Fruit fly (Drosophila melanogaster) whole organism, embryonic: ENCODE data around the gene Snx21.

ENCODE experiments used
- Atf6 ChIP-seq: fragments of 200-800 bp; sonication (Bioruptor generic); IDR thresholded peaks from 2 replicates; pipeline ENCODE4 v1.3.6; 2022; ENCODE audit warnings: missing biosample characterization, missing genetic modification characterization
- CG14050 ChIP-seq: fragments of 200-800 bp; sonication (Bioruptor generic); IDR thresholded peaks from 3 replicates; pipeline ENCODE4 v1.3.6; 2022; ENCODE audit warnings: missing biosample characterization, missing genetic modification characterization
- CG15696 ChIP-seq: fragments of 200-800 bp; sonication (Bioruptor generic); optimal IDR thresholded peaks from 2 replicates; lab custom pipeline; 2019; ENCODE audit warnings: missing biosample characterization, mild to moderate bottlenecking, missing genetic modification characterization, moderate library complexity
- CG1647 ChIP-seq: fragments of 200-800 bp; sonication (Bioruptor generic); optimal IDR thresholded peaks from 3 replicates; lab custom pipeline; 2016; ENCODE audit warnings: missing biosample characterization, missing genetic modification characterization
- CG1832 ChIP-seq: fragments of 200-800 bp; sonication (Bioruptor generic); optimal IDR thresholded peaks from 2 replicates; lab custom pipeline; 2017; ENCODE audit warnings: missing biosample characterization, mild to moderate bottlenecking, missing genetic modification characterization, inconsistent platforms
- CG18476 ChIP-seq: fragments of 200-800 bp; sonication (Bioruptor generic); optimal IDR thresholded peaks from 2 replicates; lab custom pipeline; 2016; ENCODE audit warnings: missing biosample characterization, mild to moderate bottlenecking, missing genetic modification characterization
- CG2712 ChIP-seq: fragments of 200-800 bp; optimal IDR thresholded peaks from 3 replicates; lab custom pipeline; 2019; ENCODE audit warnings: missing biosample characterization, mild to moderate bottlenecking, missing genetic modification characterization, moderate library complexity
- CG3726 ChIP-seq: fragments of 200-800 bp; sonication (Bioruptor generic); IDR thresholded peaks from 3 replicates; pipeline ENCODE4, ENCODE4 v1.3.6; 2022; ENCODE audit warnings: missing biosample characterization, missing genetic modification characterization
- CG7271 ChIP-seq: fragments of 200-800 bp; sonication (Bioruptor generic); optimal IDR thresholded peaks from 2 replicates; lab custom pipeline; 2018; ENCODE audit warnings: missing biosample characterization, mild to moderate bottlenecking, missing genetic modification characterization, moderate library complexity
- CG8089 ChIP-seq: fragments of 200-800 bp; sonication (Bioruptor generic); optimal IDR thresholded peaks from 3 replicates; lab custom pipeline; 2016; ENCODE audit warnings: missing biosample characterization, missing genetic modification characterization
- CG8290 ChIP-seq, 3 experiments: fragments of 200-800 bp; sonication (Bioruptor generic); optimal IDR thresholded peaks; 2 replicates each; lab custom pipeline; 2016 to 2019; ENCODE audit warnings: missing biosample characterization in 3 of 3, missing genetic modification characterization in 3 of 3, mild to moderate bottlenecking in 2 of 3, moderate library complexity in 1 of 3
- CG8359 ChIP-seq: fragments of 200-800 bp; sonication (Bioruptor generic); optimal IDR thresholded peaks from 2 replicates; lab custom pipeline; 2017; ENCODE audit warnings: missing biosample characterization, mild to moderate bottlenecking, missing genetic modification characterization, borderline replicate concordance
- D ChIP-seq, 2 experiments: fragments of 200-800 bp in 1 of 2; fragments of >200 bp in 1 of 2; sonication (Bioruptor generic) in 1 of 2; optimal IDR thresholded peaks; 2 replicates in 1 of 2; 3 replicates in 1 of 2; lab custom pipeline; 2017; ENCODE audit warnings: mild to moderate bottlenecking in 1 of 2, missing biosample characterization in 1 of 2, missing genetic modification characterization in 1 of 2, missing genetic modification reagents in 1 of 2
- D19A ChIP-seq: fragments of 200-800 bp; optimal IDR thresholded peaks from 3 replicates; lab custom pipeline; 2019; ENCODE audit warnings: missing biosample characterization, mild to moderate bottlenecking, missing genetic modification characterization, moderate library complexity
- Dad ChIP-seq: fragments of 200-800 bp; sonication (Bioruptor generic); optimal IDR thresholded peaks from 3 replicates; lab custom pipeline; 2016; ENCODE audit warnings: missing biosample characterization, missing genetic modification characterization
- Dbx ChIP-seq: fragments of 200-800 bp; sonication (Bioruptor generic); IDR thresholded peaks from 3 replicates; pipeline ENCODE4 v1.3.6; 2022; ENCODE audit warnings: missing biosample characterization, missing genetic modification characterization
- Dip2 ChIP-seq: fragments of 200-800 bp; sonication (Bioruptor generic); IDR thresholded peaks from 2 replicates; pipeline ENCODE4 v1.3.6; 2022; ENCODE audit warnings: missing biosample characterization, missing genetic modification characterization
- Doc2 ChIP-seq: fragments of 200-800 bp; sonication (Bioruptor generic); IDR thresholded peaks from 2 replicates; pipeline ENCODE4 v1.3.6; 2022; ENCODE audit warnings: missing biosample characterization, missing genetic modification characterization
- Gug ChIP-seq: fragments of 200-800 bp; sonication (Bioruptor generic); IDR thresholded peaks from 4 replicates; pipeline ENCODE4 v1.3.6; 2022; ENCODE audit warnings: missing biosample characterization, missing genetic modification characterization
- HHEX ChIP-seq: fragments of 200-800 bp; sonication (Bioruptor generic); optimal IDR thresholded peaks from 3 replicates; lab custom pipeline; 2017; ENCODE audit warnings: missing biosample characterization, mild to moderate bottlenecking, missing genetic modification characterization, missing genetic modification reagents
- Meics ChIP-seq: fragments of 200-800 bp; sonication (Bioruptor generic); optimal IDR thresholded peaks from 2 replicates; lab custom pipeline; 2017; ENCODE audit warnings: missing biosample characterization, mild to moderate bottlenecking, missing genetic modification characterization
- Oli ChIP-seq: fragments of 200-800 bp; sonication (Bioruptor generic); optimal IDR thresholded peaks from 2 replicates; lab custom pipeline; 2018; ENCODE audit warnings: missing biosample characterization, mild to moderate bottlenecking, missing genetic modification characterization, moderate library complexity
- Side ChIP-seq: fragments of 200-800 bp; sonication (Bioruptor generic); optimal IDR thresholded peaks from 2 replicates; lab custom pipeline; 2016; ENCODE audit warnings: missing biosample characterization, missing genetic modification characterization
- Spps ChIP-seq: fragments of 200-800 bp; sonication (Bioruptor generic); optimal IDR thresholded peaks from 2 replicates; lab custom pipeline; 2018; ENCODE audit warnings: missing biosample characterization, mild to moderate bottlenecking, missing genetic modification characterization
- Sry-β ChIP-seq: fragments of 200-800 bp; sonication (Bioruptor generic); optimal IDR thresholded peaks from 2 replicates; lab custom pipeline; 2018; ENCODE audit warnings: missing biosample characterization, mild to moderate bottlenecking, missing genetic modification characterization, moderate library complexity
- ac ChIP-seq: fragments of 200-800 bp; sonication (Bioruptor generic); optimal IDR thresholded peaks from 3 replicates; lab custom pipeline; 2017; ENCODE audit warnings: missing biosample characterization, mild to moderate bottlenecking, missing genetic modification characterization
- al ChIP-seq: fragments of 200-800 bp; sonication (Bioruptor generic); IDR thresholded peaks from 2 replicates; pipeline ENCODE4 v1.3.6; 2022; ENCODE audit warnings: missing biosample characterization, missing genetic modification characterization
- ase ChIP-seq: fragments of 200-800 bp; sonication (Bioruptor generic); IDR thresholded peaks from 3 replicates; pipeline ENCODE4 v1.3.6; 2022; ENCODE audit warnings: missing biosample characterization, missing genetic modification characterization
- ato ChIP-seq: fragments of 200-800 bp; sonication (Bioruptor generic); IDR thresholded peaks from 2 replicates; pipeline ENCODE4 v1.3.6; 2022; ENCODE audit warnings: missing biosample characterization, missing genetic modification characterization; ENCODE audit not compliant: partially characterized antibody
- bab2 ChIP-seq: fragments of 200-800 bp; sonication (Bioruptor generic); optimal IDR thresholded peaks from 2 replicates; lab custom pipeline; 2016; ENCODE audit warnings: missing biosample characterization, missing genetic modification characterization
- cato ChIP-seq: fragments of 200-800 bp; sonication (Bioruptor generic); optimal IDR thresholded peaks from 2 replicates; lab custom pipeline; 2016; ENCODE audit warnings: missing biosample characterization, missing genetic modification characterization, borderline replicate concordance
- chinmo ChIP-seq: fragments of 200-800 bp; sonication (Bioruptor generic); IDR thresholded peaks from 4 replicates; pipeline ENCODE4 v1.3.6; 2022; ENCODE audit warnings: missing biosample characterization, missing genetic modification characterization; ENCODE audit not compliant: partially characterized antibody
- crc ChIP-seq: fragments of 200-800 bp; sonication (Bioruptor generic); optimal IDR thresholded peaks from 2 replicates; lab custom pipeline; 2016; ENCODE audit warnings: missing biosample characterization, missing genetic modification characterization
- da ChIP-seq: fragments of 200-800 bp; sonication (Bioruptor generic); optimal IDR thresholded peaks from 2 replicates; lab custom pipeline; 2016; ENCODE audit warnings: missing biosample characterization, missing genetic modification characterization
- dmrt11E ChIP-seq: fragments of 200-800 bp; sonication (Bioruptor generic); optimal IDR thresholded peaks from 3 replicates; lab custom pipeline; 2018; ENCODE audit warnings: missing biosample characterization, mild to moderate bottlenecking, missing genetic modification characterization, moderate library complexity
- gem ChIP-seq: fragments of 200-800 bp; sonication (Bioruptor generic); optimal IDR thresholded peaks from 2 replicates; lab custom pipeline; 2019; ENCODE audit warnings: missing biosample characterization, mild to moderate bottlenecking, missing genetic modification characterization, moderate library complexity
- grau ChIP-seq: fragments of 200-800 bp; optimal IDR thresholded peaks from 3 replicates; lab custom pipeline; 2019; ENCODE audit warnings: missing biosample characterization, mild to moderate bottlenecking, missing genetic modification characterization, moderate library complexity
- gsb-n ChIP-seq: fragments of 200-800 bp; sonication (Bioruptor generic); optimal IDR thresholded peaks from 3 replicates; lab custom pipeline; 2018; ENCODE audit warnings: missing biosample characterization, mild to moderate bottlenecking, missing genetic modification characterization
- ind ChIP-seq: fragments of 200-800 bp; sonication (Bioruptor generic); optimal IDR thresholded peaks from 3 replicates; lab custom pipeline; 2016; ENCODE audit warnings: missing biosample characterization, missing genetic modification characterization
- inv ChIP-seq: fragments of 200-800 bp; sonication (Bioruptor generic); IDR thresholded peaks from 2 replicates; pipeline ENCODE4 v1.3.6; 2022; ENCODE audit warnings: missing biosample characterization, missing genetic modification characterization; ENCODE audit not compliant: partially characterized antibody
- knrl ChIP-seq: fragments of 200-800 bp; sonication (Bioruptor generic); IDR thresholded peaks from 3 replicates; pipeline ENCODE4 v1.3.6; 2022; ENCODE audit warnings: missing biosample characterization, missing genetic modification characterization; ENCODE audit not compliant: partially characterized antibody
- repo ChIP-seq: fragments of 200-800 bp; sonication (Bioruptor generic); optimal IDR thresholded peaks from 2 replicates; lab custom pipeline; 2016; ENCODE audit warnings: missing biosample characterization, missing genetic modification characterization
- sens-2 ChIP-seq: fragments of 200-800 bp; sonication (Bioruptor generic); IDR thresholded peaks from 2 replicates; pipeline ENCODE4 v1.3.6; 2022; ENCODE audit warnings: missing biosample characterization, missing genetic modification characterization
- so ChIP-seq: fragments of 200-800 bp; sonication (Bioruptor generic); IDR thresholded peaks from 3 replicates; pipeline ENCODE4 v1.3.6; 2022; ENCODE audit warnings: missing biosample characterization, missing genetic modification characterization
- tap ChIP-seq: fragments of 200-800 bp; optimal IDR thresholded peaks from 3 replicates; lab custom pipeline; 2019; ENCODE audit warnings: missing biosample characterization, mild to moderate bottlenecking, missing genetic modification characterization, moderate library complexity
- toy ChIP-seq: fragments of 200-800 bp; sonication (Bioruptor generic); IDR thresholded peaks from 2 replicates; pipeline ENCODE4 v1.3.6; 2022; ENCODE audit warnings: missing biosample characterization, missing genetic modification characterization
- unc-4 ChIP-seq: fragments of 200-800 bp; sonication (Bioruptor generic); IDR thresholded peaks from 2 replicates; pipeline ENCODE4 v1.3.6; 2022; ENCODE audit warnings: missing biosample characterization, missing genetic modification characterization; ENCODE audit not compliant: partially characterized antibody
- zen ChIP-seq: fragments of 200-800 bp; sonication (Bioruptor generic); optimal IDR thresholded peaks from 3 replicates; lab custom pipeline; 2018; ENCODE audit warnings: missing biosample characterization, mild to moderate bottlenecking, missing genetic modification characterization, moderate library complexity

Snx21 gene

DNA sequence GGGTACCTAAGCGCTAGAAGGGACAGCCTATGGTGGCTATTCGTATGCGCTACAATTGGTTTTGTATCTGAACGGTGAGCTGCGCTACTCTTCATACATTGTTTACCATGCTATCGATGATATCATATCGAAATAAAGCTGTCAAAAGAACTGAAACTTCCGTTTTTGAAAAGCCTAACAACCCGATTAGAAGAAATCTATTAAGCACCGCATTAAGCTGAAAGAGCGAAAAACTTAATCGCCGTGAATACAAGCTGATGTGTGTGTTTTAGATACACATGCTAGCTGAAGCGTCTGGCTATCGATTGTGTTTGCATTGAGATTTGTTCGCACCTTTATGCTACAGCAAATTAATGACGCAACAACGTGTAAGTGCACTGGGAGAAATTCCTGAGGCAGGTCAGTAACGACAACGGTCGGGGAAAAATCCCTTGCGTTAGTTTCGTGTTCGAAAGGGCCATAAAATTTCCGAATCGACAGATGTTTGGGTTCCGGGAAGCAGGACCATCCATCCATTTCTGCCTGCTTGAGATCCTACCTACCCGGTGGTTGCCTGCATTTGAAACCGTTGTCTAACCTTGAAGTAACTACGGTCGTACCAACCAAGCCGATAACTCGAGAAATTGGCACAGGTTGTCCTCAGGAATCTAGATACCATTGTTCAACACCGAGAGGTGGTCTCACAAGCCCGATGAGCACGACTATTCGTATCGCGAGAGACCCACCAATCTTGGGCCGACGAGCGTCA lies 15.0 kb downstream of the Snx21 start (continued):
- TF ChIP-seq zen (tag; lab: Kevin White, UChicago) (peak; percentile 75), CG8089 (peak; percentile 73), repo (GFP tag; lab: Kevin White, UChicago) (peak; percentile 60), Side (GFP tag; lab: Kevin White, UChicago) (peak; percentile 85), ac (GFP tag; lab: Kevin White, UChicago) (peak; percentile 31), bab2 (GFP tag; lab: Kevin White, UChicago) (peak; percentile 82), HHEX (peak; percentile 86), CG7271 (tag; lab: Kevin White, UChicago) (no peak), unc-4 (GFP tag; lab: Robert Waterston, UW) (no peak), dmrt11E (tag; lab: Kevin White, UChicago) (peak; percentile 57), inv (GFP tag; lab: Robert Waterston, UW) (no peak), cato (GFP tag; lab: Kevin White, UChicago) (no peak), CG1647 (peak; percentile 77), Doc2 (no peak), Gug (GFP tag; lab: Robert Waterston, UW) (peak; percentile 88), gem (tag; lab: Kevin White, UChicago) (peak; percentile 88), CG8359 (peak; percentile 41), CG1832 (GFP tag; lab: Kevin White, UChicago) (no peak), Oli (tag; lab: Kevin White, UChicago) (peak; percentile 78), crc (GFP tag; lab: Kevin White, UChicago) (peak; percentile 83), ind (GFP tag; lab: Kevin White, UChicago) (peak; percentile 89), Dbx (GFP tag; lab: Robert Waterston, UW) (no peak), Sry-β (no peak), grau (tag; lab: Kevin White, UChicago) (peak; percentile 86), CG8290 (GFP tag; optimal IDR thresholded peaks at IDR 0.05; lab: Kevin White, UChicago) (peak; percentile 32), CG8290 (tag; optimal IDR thresholded peaks at IDR 0.05; lab: Kevin White, UChicago) (peak in 1 of 2 experiments; percentile 94), Meics (peak; percentile 88), D19A (tag; lab: Kevin White, UChicago) (peak; percentile 93), CG18476 (GFP tag; lab: Kevin White, UChicago) (peak; percentile 48), sens-2 (no peak), gsb-n (tag; lab: Kevin White, UChicago) (peak; percentile 73), Spps (peak; percentile 45), chinmo (GFP tag; lab: Robert Waterston, UW) (no peak), al (GFP tag; lab: Robert Waterston, UW) (no peak), ato (GFP tag; lab: Robert Waterston, UW) (no peak), CG15696 (tag; lab: Kevin White, UChicago) (peak; percentile 51), so (GFP tag; lab: Robert Waterston, UW) (no peak), toy (GFP tag; lab: Robert Waterston, UW) (no peak), CG3726 (GFP tag; lab: Robert Waterston, UW) (no peak), Atf6 (GFP tag; lab: Robert Waterston, UW) (no peak), CG2712 (tag; lab: Kevin White, UChicago) (peak; percentile 87), ase (GFP tag; lab: Robert Waterston, UW) (no peak), CG14050 (GFP tag; lab: Robert Waterston, UW) (no peak), da (GFP tag; lab: Kevin White, UChicago) (peak; percentile 62), Dip2 (GFP tag; lab: Robert Waterston, UW) (no peak), D (optimal IDR thresholded peaks at IDR 0.05; lab: Kevin White, UChicago) (peak; percentile 39), D (GFP tag; optimal IDR thresholded peaks at IDR 0.05; lab: Kevin White, UChicago) (peak; percentile 74), tap (peak; percentile 77), knrl (GFP tag; lab: Robert Waterston, UW) (no peak), Dad (peak; percentile 78)
